Worm (Caenorhabditis elegans) whole organism, L2 larva: ENCODE results near the gene arrd-15.

Experiments used
- C34F6.9 ChIP-seq: fragments of 150-350 bp; optimal IDR thresholded peaks from 2 replicates; lab custom pipeline; 2014; ENCODE audit warnings: missing biosample characterization, missing genetic modification characterization
- aly-2 ChIP-seq: fragments of 150-350 bp; optimal IDR thresholded peaks from 2 replicates; lab custom pipeline; 2014; ENCODE audit warnings: missing biosample characterization, missing genetic modification characterization
- ama-1 ChIP-seq: fragments of 150-350 bp; optimal IDR thresholded peaks from 2 replicates; lab custom pipeline; 2018; ENCODE audit warnings: inconsistent platforms
- ceh-16 ChIP-seq: fragments of 150-350 bp; optimal IDR thresholded peaks from 2 replicates; lab custom pipeline; 2014; ENCODE audit warnings: missing biosample characterization, missing genetic modification characterization
- crh-2 ChIP-seq: sonication (generic microtip); optimal IDR thresholded peaks from 2 replicates; lab custom pipeline; 2017; ENCODE audit warnings: missing biosample characterization, missing genetic modification characterization
- egl-27 ChIP-seq: sonication (generic microtip); optimal IDR thresholded peaks from 3 replicates; lab custom pipeline; 2017; ENCODE audit warnings: missing biosample characterization, missing genetic modification reagents, missing genetic modification characterization
- elt-1 ChIP-seq: fragments of 150-350 bp; optimal IDR thresholded peaks from 2 replicates; lab custom pipeline; 2014; ENCODE audit warnings: missing biosample characterization, missing genetic modification characterization
- elt-3 ChIP-seq: sonication (generic microtip); optimal IDR thresholded peaks from 2 replicates; lab custom pipeline; 2017; ENCODE audit warnings: missing biosample characterization, missing genetic modification characterization
- fos-1 ChIP-seq: fragments of 150-350 bp; optimal IDR thresholded peaks from 2 replicates; lab custom pipeline; 2014; ENCODE audit warnings: missing biosample characterization, missing genetic modification characterization
- lin-11 ChIP-seq: fragments of 150-350 bp; sonication (generic microtip); optimal IDR thresholded peaks from 2 replicates; lab custom pipeline; 2014; ENCODE audit warnings: missing biosample characterization, missing genetic modification characterization, inconsistent platforms, mixed read lengths
- lin-13 ChIP-seq: fragments of 150-350 bp; optimal IDR thresholded peaks from 2 replicates; lab custom pipeline; 2014; ENCODE audit warnings: missing biosample characterization, missing genetic modification reagents, missing genetic modification characterization
- lsy-2 ChIP-seq, 2 experiments: fragments of 150-350 bp in 1 of 2; sonication (generic microtip) in 1 of 2; optimal IDR thresholded peaks; 2 replicates each; lab custom pipeline; 2014 to 2017; ENCODE audit warnings: missing biosample characterization in 2 of 2, missing genetic modification characterization in 2 of 2
- mab-5 ChIP-seq: fragments of 150-350 bp; optimal IDR thresholded peaks from 2 replicates; lab custom pipeline; 2014; ENCODE audit warnings: missing biosample characterization, missing genetic modification characterization
- mbf-1 ChIP-seq: sonication (generic microtip); optimal IDR thresholded peaks from 2 replicates; lab custom pipeline; 2017; ENCODE audit warnings: missing biosample characterization, missing genetic modification characterization
- mdl-1 ChIP-seq, 2 experiments: fragments of 150-350 bp in 1 of 2; sonication (generic microtip) in 1 of 2; optimal IDR thresholded peaks; 2 replicates each; lab custom pipeline; 2017; ENCODE audit warnings: missing biosample characterization in 2 of 2, missing genetic modification characterization in 2 of 2
- nhr-10 ChIP-seq: sonication (generic microtip); optimal IDR thresholded peaks from 2 replicates; lab custom pipeline; 2017; ENCODE audit warnings: missing biosample characterization, missing genetic modification characterization
- nhr-11 ChIP-seq: fragments of 150-350 bp; optimal IDR thresholded peaks from 2 replicates; lab custom pipeline; 2014; ENCODE audit warnings: missing biosample characterization, missing genetic modification characterization
- nhr-12 ChIP-seq: fragments of 150-350 bp; optimal IDR thresholded peaks from 2 replicates; lab custom pipeline; 2014; ENCODE audit warnings: missing biosample characterization, missing genetic modification characterization
- nhr-129 ChIP-seq: fragments of 150-350 bp; optimal IDR thresholded peaks from 2 replicates; lab custom pipeline; 2014; ENCODE audit warnings: missing biosample characterization, missing genetic modification characterization
- nhr-21 ChIP-seq: fragments of 150-350 bp; optimal IDR thresholded peaks from 2 replicates; lab custom pipeline; 2014; ENCODE audit warnings: missing biosample characterization, missing genetic modification characterization
- nhr-237 ChIP-seq: fragments of 150-350 bp; optimal IDR thresholded peaks from 2 replicates; lab custom pipeline; 2014; ENCODE audit warnings: missing biosample characterization, missing genetic modification characterization
- nhr-25 ChIP-seq: fragments of 150-350 bp; sonication (generic microtip); optimal IDR thresholded peaks from 3 replicates; lab custom pipeline; 2014; ENCODE audit warnings: missing biosample characterization, missing genetic modification characterization
- nhr-77 ChIP-seq: fragments of 150-350 bp; optimal IDR thresholded peaks from 2 replicates; lab custom pipeline; 2014; ENCODE audit warnings: missing biosample characterization, missing genetic modification characterization
- peb-1 ChIP-seq: fragments of 150-350 bp; optimal IDR thresholded peaks from 2 replicates; lab custom pipeline; 2014; ENCODE audit warnings: missing biosample characterization, missing genetic modification characterization
- sem-4 ChIP-seq: fragments of 150-350 bp; optimal IDR thresholded peaks from 2 replicates; lab custom pipeline; 2014; ENCODE audit warnings: missing biosample characterization, missing genetic modification reagents, missing genetic modification characterization
- skn-1 ChIP-seq: sonication (generic microtip); optimal IDR thresholded peaks from 2 replicates; lab custom pipeline; 2017; ENCODE audit warnings: missing biosample characterization, missing genetic modification characterization
- sma-3 ChIP-seq: sonication (generic microtip); optimal IDR thresholded peaks from 2 replicates; lab custom pipeline; 2016; ENCODE audit warnings: missing genetic modification reagents, missing genetic modification characterization, missing compliant biosample characterization
- sma-9 ChIP-seq, 2 experiments: fragments of 150-350 bp in 1 of 2; sonication (generic microtip) in 1 of 2; optimal IDR thresholded peaks; 2 replicates each; lab custom pipeline; 2014 to 2016; ENCODE audit warnings: missing genetic modification characterization in 2 of 2, mild to moderate bottlenecking in 1 of 2, missing biosample characterization in 1 of 2, missing compliant biosample characterization in 1 of 2, missing genetic modification reagents in 1 of 2, moderate library complexity in 1 of 2
- snpc-4 ChIP-seq: fragments of 150-350 bp; optimal IDR thresholded peaks from 2 replicates; lab custom pipeline; 2014; ENCODE audit warnings: missing biosample characterization, missing genetic modification characterization
- unc-39 ChIP-seq: fragments of 150-350 bp; optimal IDR thresholded peaks from 2 replicates; lab custom pipeline; 2014; ENCODE audit warnings: missing biosample characterization, missing genetic modification characterization
- unc-55 ChIP-seq: fragments of 150-350 bp; sonication (generic microtip); optimal IDR thresholded peaks from 3 replicates; lab custom pipeline; 2014; ENCODE audit warnings: missing biosample characterization, missing genetic modification reagents, missing genetic modification characterization
- zag-1 ChIP-seq: fragments of 150-350 bp; optimal IDR thresholded peaks from 2 replicates; lab custom pipeline; 2014; ENCODE audit warnings: missing biosample characterization, missing genetic modification characterization
- ztf-11 ChIP-seq: sonication (generic microtip); optimal IDR thresholded peaks from 2 replicates; lab custom pipeline; 2017; ENCODE audit warnings: missing biosample characterization, missing genetic modification characterization
- ztf-4 ChIP-seq: fragments of 150-350 bp; optimal IDR thresholded peaks from 2 replicates; lab custom pipeline; 2014; ENCODE audit warnings: missing biosample characterization, missing genetic modification characterization

The arrd-15 gene

ce11 chrIII:8917879-8918381 lies 11.9 kb upstream of the arrd-15 start, which contains the start of gene cdc-25.3:
Gene cdc-25.3, minus strand, starts transcription at chrIII:8917929.
- no peak for TF ChIP-seq ztf-11 (tag; lab: Kevin White, UChicago)
- TF ChIP-seq skn-1 (tag; lab: Kevin White, UChicago): no peak
- TF ChIP-seq egl-27 (tag; lab: Kevin White, UChicago): no peak
- no peak for TF ChIP-seq lin-11 (tag; lab: Kevin White, UChicago)
- no peak for TF ChIP-seq peb-1 (tag; lab: Kevin White, UChicago)
- TF ChIP-seq nhr-77 (tag; lab: Kevin White, UChicago): no peak
- no peak for TF ChIP-seq mdl-1 (tag; optimal IDR thresholded peaks at IDR 0.05; lab: Kevin White, UChicago)
- no peak for TF ChIP-seq sem-4
- TF ChIP-seq snpc-4: no peak
- TF ChIP-seq sma-3 (GFP tag; lab: Kevin White, UChicago): no peak
- TF ChIP-seq ceh-16 (tag; lab: Kevin White, UChicago): no peak
- no peak for TF ChIP-seq aly-2 (tag; lab: Kevin White, UChicago)
- TF ChIP-seq elt-1 (tag; lab: Kevin White, UChicago): no peak
- TF ChIP-seq nhr-11: no peak

- TF ChIP-seq ama-1 (lab: Kevin White, UChicago) (no peak), nhr-12 (tag; lab: Kevin White, UChicago) (no peak), mdl-1 (tag; optimal IDR thresholded peaks at IDR 0.05; lab: Kevin White, UChicago) (no peak), nhr-25 (tag; lab: Kevin White, UChicago) (no peak), lsy-2 (tag; optimal IDR thresholded peaks at IDR 0.05; lab: Kevin White, UChicago) (no peak), nhr-237 (tag; lab: Kevin White, UChicago) (no peak), C34F6.9 (tag; lab: Kevin White, UChicago) (no peak), ztf-4 (tag; lab: Kevin White, UChicago) (no peak), zag-1 (no peak), nhr-129 (tag; lab: Kevin White, UChicago) (no peak), mab-5 (tag; lab: Kevin White, UChicago) (no peak), nhr-10 (tag; lab: Kevin White, UChicago) (no peak), elt-1 (tag; lab: Kevin White, UChicago) (no peak), nhr-21 (no peak), unc-55 (no peak), sem-4 (no peak), aly-2 (tag; lab: Kevin White, UChicago) (no peak), lin-13 (GFP tag; lab: Kevin White, UChicago) (no peak), snpc-4 (no peak)
- TF ChIP-seq, all 48 proteins: peak for 0
Measured at ce11 chrIII:8919784-8920183, 10.0 kb upstream of the arrd-15 start, which contains the start of gene ZK637.15. Gene ZK637.15, plus strand, starts transcription at chrIII:8920084.

- TF ChIP-seq crh-2: peak; percentile 37
- TF ChIP-seq aly-2 (tag; lab: Kevin White, UChicago): no peak
- TF ChIP-seq nhr-129 (tag; lab: Kevin White, UChicago): peak; percentile 54
- TF ChIP-seq sma-3 (GFP tag; lab: Kevin White, UChicago): no peak
- TF ChIP-seq fos-1 (tag; lab: Kevin White, UChicago): no peak
- TF ChIP-seq sma-9 (GFP tag; optimal IDR thresholded peaks at IDR 0.05; lab: Kevin White, UChicago): peak; percentile 39
- no peak for TF ChIP-seq sma-9 (tag; optimal IDR thresholded peaks at IDR 0.05; lab: Kevin White, UChicago)
- peak; percentile 18 for TF ChIP-seq lin-13 (GFP tag; lab: Kevin White, UChicago)
- peak; percentile 37 for TF ChIP-seq nhr-25 (tag; lab: Kevin White, UChicago)
- TF ChIP-seq lsy-2 (tag; optimal IDR thresholded peaks at IDR 0.05; lab: Kevin White, UChicago): peak in 1 of 2 experiments; percentile 27
- TF ChIP-seq mdl-1 (tag; optimal IDR thresholded peaks at IDR 0.05; lab: Kevin White, UChicago): peak in 1 of 2 experiments; percentile 57
- TF ChIP-seq ztf-4 (tag; lab: Kevin White, UChicago): peak; percentile 65
- no peak for TF ChIP-seq peb-1 (tag; lab: Kevin White, UChicago)
- TF ChIP-seq C34F6.9 (tag; lab: Kevin White, UChicago): peak; percentile 11
- TF ChIP-seq nhr-12 (tag; lab: Kevin White, UChicago): no peak
Measured at ce11 chrIII:8922061-8922460, 7.8 kb upstream of the arrd-15 start.

- TF ChIP-seq elt-3 (tag; lab: Kevin White, UChicago) (no peak), mbf-1 (no peak), nhr-25 (tag; lab: Kevin White, UChicago) (peak; percentile 65), unc-39 (tag; lab: Kevin White, UChicago) (no peak), nhr-129 (tag; lab: Kevin White, UChicago) (peak; percentile 4)
Measured at ce11 chrIII:8923240-8923734, 6.5 kb upstream of the arrd-15 start, which contains the start of gene glb-1. Gene glb-1, minus strand, starts transcription at chrIII:8923290.
